Fruit fly (Drosophila melanogaster): Measurements from ENCODE around the gene Myo10A.

DNA sequence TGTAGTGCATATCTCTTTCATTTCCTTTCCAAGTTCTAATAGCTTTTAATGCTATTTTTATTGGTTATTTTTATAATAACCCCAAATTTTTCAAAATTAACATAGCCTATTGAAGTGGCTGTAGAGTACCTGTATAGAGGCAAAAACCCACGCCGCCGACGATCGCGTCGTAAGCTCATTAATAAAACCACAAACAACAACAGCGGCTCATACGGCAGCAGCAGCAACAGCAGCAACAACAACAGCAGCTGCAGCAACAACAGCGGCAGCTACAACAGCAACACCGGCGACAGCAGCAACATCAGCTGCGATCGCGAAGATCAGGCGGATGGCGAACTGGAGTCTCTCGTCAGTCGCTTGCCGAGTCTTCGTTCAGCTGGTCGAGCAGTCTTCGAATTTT is 3.5 kb upstream of the Myo10A start, which contains the start of gene CG2145:
- no peak for TF ChIP-seq psq (optimal IDR thresholded peaks at IDR 0.05)
- TF ChIP-seq CG8478 (optimal IDR thresholded peaks at IDR 0.05), result no peak
- no peak for TF ChIP-seq Dll (optimal IDR thresholded peaks at IDR 0.05)
- TF ChIP-seq usp (GFP tag; optimal IDR thresholded peaks at IDR 0.05), result no peak
- no peak for TF ChIP-seq pan (optimal IDR thresholded peaks at IDR 0.05)
